Worm (Caenorhabditis elegans): ENCODE results near the gene F40F8.5.

The F40F8.5 gene

DNA sequence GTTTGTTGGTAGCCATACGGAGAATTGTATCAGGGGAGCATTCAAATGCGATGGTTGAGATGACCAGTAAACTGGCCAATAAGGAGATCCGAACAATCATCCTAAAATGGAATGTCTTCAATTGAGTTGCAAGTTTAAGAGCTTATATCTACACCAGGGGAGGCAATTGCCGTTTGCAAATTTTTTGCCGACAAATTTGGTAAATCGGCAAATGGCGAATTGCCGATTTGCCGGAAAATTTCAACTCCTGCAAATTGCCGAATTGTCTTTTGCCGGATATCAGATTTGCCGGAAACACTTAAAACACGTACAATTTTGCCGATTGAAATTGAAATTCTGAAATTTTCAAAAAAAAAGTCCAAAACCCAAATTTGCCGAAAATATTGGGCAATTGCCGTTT, at the start of gene F40F8.5:
Gene F40F8.5, minus strand, starts transcription at position 101 of the 400 bp plus-strand sequence.
- TF ChIP-seq ztf-23 (GFP tag; IDR thresholded peaks at IDR 0.05) (no peak), med-1 (GFP tag; optimal IDR thresholded peaks at IDR 0.05; ENCODE audit: insufficient read depth) (no peak), cog-1 (tag; optimal IDR thresholded peaks at IDR 0.05) (no peak), tab-1 (GFP tag; IDR thresholded peaks at IDR 0.05) (no peak), T22C8.4 (GFP tag; IDR thresholded peaks at IDR 0.05) (no peak), ref-1 (GFP tag; conservative IDR thresholded peaks at IDR 0.05) (no peak), klf-2 (GFP tag; conservative IDR thresholded peaks at IDR 0.05) (no peak), flt-1 (GFP tag; IDR thresholded peaks at IDR 0.05) (no peak), ztf-29 (GFP tag; IDR thresholded peaks at IDR 0.05) (no peak)

DNA sequence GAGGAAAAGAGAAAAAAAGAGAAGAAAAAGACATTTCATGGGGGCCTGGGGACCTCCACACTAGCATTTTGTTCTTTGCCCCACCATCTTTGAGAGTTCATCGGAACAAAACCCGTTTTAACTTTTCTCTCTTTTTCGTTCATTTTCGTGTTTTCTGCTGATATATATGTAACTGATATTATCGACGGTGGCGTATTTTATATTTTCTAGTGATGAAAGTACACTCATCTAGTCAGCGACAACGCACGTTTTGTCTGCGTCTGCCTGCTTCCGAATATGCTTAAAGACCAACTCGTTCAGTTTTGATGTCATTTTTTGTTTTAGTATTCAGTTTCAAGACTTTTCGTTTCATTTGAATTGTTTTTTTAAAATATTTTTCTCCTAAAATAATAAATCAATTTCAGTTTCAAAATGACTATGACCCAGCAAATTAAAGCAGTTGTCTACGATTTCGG, 46.5 kb upstream of the F40F8.5 start, which contains the start of gene bigr-1:
Gene bigr-1, plus strand, starts transcription at position 405 of the 455 bp plus-strand sequence.
- TF ChIP-seq ztf-29 (GFP tag; IDR thresholded peaks at IDR 0.05) (no peak), klf-2 (GFP tag; conservative IDR thresholded peaks at IDR 0.05) (no peak), med-1 (GFP tag; optimal IDR thresholded peaks at IDR 0.05; ENCODE audit: insufficient read depth) (no peak), ref-1 (GFP tag; conservative IDR thresholded peaks at IDR 0.05) (no peak), T22C8.4 (GFP tag; IDR thresholded peaks at IDR 0.05) (no peak), cog-1 (tag; optimal IDR thresholded peaks at IDR 0.05) (no peak), tab-1 (GFP tag; IDR thresholded peaks at IDR 0.05) (no peak), flt-1 (GFP tag; IDR thresholded peaks at IDR 0.05) (no peak), ztf-23 (GFP tag; IDR thresholded peaks at IDR 0.05) (no peak)

DNA sequence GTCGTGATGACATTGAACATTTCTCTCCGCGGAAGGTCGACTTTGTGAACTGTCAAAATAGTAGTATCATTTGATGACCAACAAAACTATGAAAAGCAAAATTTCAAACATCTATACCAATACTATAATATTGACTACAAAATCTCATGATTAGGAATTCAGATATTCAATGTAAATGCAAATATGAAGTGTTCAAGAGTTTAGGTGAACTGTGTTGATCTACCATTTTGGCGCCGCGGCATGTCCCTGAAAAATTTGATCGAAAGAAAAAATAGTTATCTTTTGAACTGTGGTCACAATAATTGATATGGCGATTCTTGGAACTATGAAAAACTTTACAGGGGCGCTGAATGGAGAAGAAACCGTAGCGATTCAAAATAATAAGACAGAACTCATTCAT, 44.0 kb upstream of the F40F8.5 start:
- TF ChIP-seq tab-1 (GFP tag; IDR thresholded peaks at IDR 0.05), result no peak
- TF ChIP-seq ztf-23 (GFP tag; IDR thresholded peaks at IDR 0.05), result no peak
- TF ChIP-seq flt-1 (GFP tag; IDR thresholded peaks at IDR 0.05), result no peak
- no peak for TF ChIP-seq cog-1 (tag; optimal IDR thresholded peaks at IDR 0.05)
- no peak for TF ChIP-seq ztf-29 (GFP tag; IDR thresholded peaks at IDR 0.05)
- no peak for TF ChIP-seq T22C8.4 (GFP tag; IDR thresholded peaks at IDR 0.05)
- no peak for TF ChIP-seq ref-1 (GFP tag; conservative IDR thresholded peaks at IDR 0.05)
- TF ChIP-seq klf-2 (GFP tag; conservative IDR thresholded peaks at IDR 0.05), result no peak
- TF ChIP-seq med-1 (GFP tag; optimal IDR thresholded peaks at IDR 0.05; ENCODE audit: insufficient read depth), result no peak

DNA sequence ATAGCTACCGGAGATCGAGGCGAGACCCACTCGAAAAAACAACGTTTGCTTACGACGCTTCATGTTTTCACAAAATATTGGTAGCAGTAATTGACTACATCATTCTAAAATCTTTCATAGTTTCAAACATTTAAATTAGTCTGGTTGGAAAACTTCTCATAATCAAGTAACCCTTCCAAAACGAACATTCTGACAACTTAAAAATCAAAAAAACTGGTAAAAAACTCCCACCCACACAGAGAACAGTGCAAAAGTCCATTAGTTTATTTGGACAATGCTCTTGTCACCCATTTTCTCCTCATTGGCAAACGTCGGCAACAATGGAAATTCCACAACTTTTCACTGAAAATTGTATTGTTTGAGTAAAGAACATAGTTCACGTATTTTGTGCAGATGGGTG, 42.6 kb upstream of the F40F8.5 start, which contains the start of gene F37H8.6:
Gene F37H8.6, minus strand, starts transcription at position 101 of the 400 bp plus-strand sequence.
- no peak for TF ChIP-seq ztf-23 (GFP tag; IDR thresholded peaks at IDR 0.05)
- TF ChIP-seq cog-1 (tag; optimal IDR thresholded peaks at IDR 0.05), result no peak
- TF ChIP-seq flt-1 (GFP tag; IDR thresholded peaks at IDR 0.05), result no peak
- TF ChIP-seq tab-1 (GFP tag; IDR thresholded peaks at IDR 0.05), result no peak
- no peak for TF ChIP-seq ref-1 (GFP tag; conservative IDR thresholded peaks at IDR 0.05)
- no peak for TF ChIP-seq T22C8.4 (GFP tag; IDR thresholded peaks at IDR 0.05)

DNA sequence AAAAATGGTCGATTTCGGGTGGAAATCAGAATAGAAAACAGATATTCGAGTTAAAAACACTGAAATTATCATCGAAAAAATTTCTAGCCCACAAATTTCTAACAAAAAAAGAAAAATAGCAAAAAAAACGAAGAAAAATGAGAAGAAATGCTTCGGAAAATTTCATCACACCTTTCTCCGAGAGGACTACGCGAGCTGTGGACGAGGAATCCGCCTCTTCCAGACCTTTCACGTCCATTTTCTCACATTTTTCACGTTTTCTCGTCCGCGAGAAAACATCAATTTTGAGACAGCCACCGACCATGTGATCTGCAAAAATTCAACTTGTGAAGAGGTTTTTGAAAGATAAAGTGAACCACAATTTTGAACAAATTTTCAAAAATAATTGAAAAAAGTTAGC, 41.7 kb upstream of the F40F8.5 start:
- no peak for TF ChIP-seq T22C8.4 (GFP tag; IDR thresholded peaks at IDR 0.05)
- TF ChIP-seq cog-1 (tag; optimal IDR thresholded peaks at IDR 0.05), result no peak
- TF ChIP-seq med-1 (GFP tag; optimal IDR thresholded peaks at IDR 0.05; ENCODE audit: insufficient read depth), result no peak
- no peak for TF ChIP-seq ztf-23 (GFP tag; IDR thresholded peaks at IDR 0.05)
- no peak for TF ChIP-seq klf-2 (GFP tag; conservative IDR thresholded peaks at IDR 0.05)
- TF ChIP-seq tab-1 (GFP tag; IDR thresholded peaks at IDR 0.05), result no peak
- TF ChIP-seq flt-1 (GFP tag; IDR thresholded peaks at IDR 0.05), result no peak
- TF ChIP-seq ref-1 (GFP tag; conservative IDR thresholded peaks at IDR 0.05), result no peak
- no peak for TF ChIP-seq ztf-29 (GFP tag; IDR thresholded peaks at IDR 0.05)

DNA sequence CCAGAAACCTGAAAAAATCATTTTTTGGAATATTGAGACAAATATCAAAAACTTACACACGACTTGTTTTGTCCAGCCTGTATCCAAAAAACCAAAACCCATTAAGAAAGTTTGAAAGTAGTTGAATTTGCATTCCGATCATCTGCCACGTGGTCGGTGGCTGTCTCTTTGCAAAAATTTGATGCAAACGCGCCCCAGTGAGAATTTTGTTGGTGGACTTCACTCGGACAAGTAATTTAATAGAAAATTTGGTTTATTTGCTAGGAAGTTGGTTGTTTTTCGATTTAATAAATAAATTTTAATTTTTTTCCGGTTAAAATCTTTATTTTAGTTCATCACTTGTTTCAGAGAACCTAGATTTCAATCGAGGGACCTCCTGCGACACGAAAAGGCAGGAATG, 40.6 kb upstream of the F40F8.5 start:
- TF ChIP-seq klf-2 (GFP tag; conservative IDR thresholded peaks at IDR 0.05) (no peak), T22C8.4 (GFP tag; IDR thresholded peaks at IDR 0.05) (no peak), med-1 (GFP tag; optimal IDR thresholded peaks at IDR 0.05; ENCODE audit: insufficient read depth) (no peak), ref-1 (GFP tag; conservative IDR thresholded peaks at IDR 0.05) (no peak), tab-1 (GFP tag; IDR thresholded peaks at IDR 0.05) (no peak), ztf-29 (GFP tag; IDR thresholded peaks at IDR 0.05) (no peak)

DNA sequence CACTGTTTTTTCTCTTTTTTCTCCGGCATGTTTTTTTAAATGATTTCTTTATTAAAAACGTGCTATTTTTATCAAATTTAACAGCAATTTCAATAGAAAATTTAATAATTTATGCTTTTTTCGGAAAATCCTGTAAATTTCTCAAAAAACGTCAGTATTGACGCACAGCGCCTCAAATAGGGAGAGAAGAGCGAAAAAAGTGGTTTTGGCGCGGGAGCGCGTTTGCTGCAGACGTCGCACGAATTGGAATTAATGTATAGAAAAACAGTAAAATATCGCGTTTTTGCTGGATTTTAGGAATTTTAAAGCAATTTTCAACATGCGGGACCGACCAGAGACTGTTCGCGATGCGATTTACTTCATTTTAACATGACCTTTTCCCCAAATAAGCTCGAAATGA, 34.2 kb upstream of the F40F8.5 start:
- TF ChIP-seq ztf-23 (GFP tag; IDR thresholded peaks at IDR 0.05), result 0 out of 2 replicates have a peak, but pooled peaks have one; percentile 10

DNA sequence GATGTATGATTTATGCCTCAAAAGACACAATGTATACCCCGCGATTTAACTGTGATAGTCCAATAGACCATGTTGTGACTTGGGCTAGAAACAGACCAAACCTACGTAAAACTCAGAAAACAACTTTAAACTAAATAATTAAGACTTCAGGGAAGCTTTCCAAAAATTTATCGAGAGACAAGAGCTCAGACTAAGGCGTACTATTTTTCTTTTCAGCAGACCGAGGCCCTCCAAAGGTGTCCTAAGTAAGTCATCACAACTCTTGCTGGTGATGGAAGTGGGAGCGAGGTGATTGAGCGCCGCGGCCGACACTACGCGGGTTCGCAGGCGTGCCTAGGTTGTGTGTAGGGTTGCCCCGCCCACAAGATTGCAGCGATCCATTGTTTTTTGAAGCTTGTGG, 32.3 kb upstream of the F40F8.5 start:
- TF ChIP-seq T22C8.4 (GFP tag; IDR thresholded peaks at IDR 0.05), result no peak
- no peak for TF ChIP-seq klf-2 (GFP tag; conservative IDR thresholded peaks at IDR 0.05)
- TF ChIP-seq cog-1 (tag; optimal IDR thresholded peaks at IDR 0.05), result no peak
- TF ChIP-seq ref-1 (GFP tag; conservative IDR thresholded peaks at IDR 0.05), result no peak
- no peak for TF ChIP-seq ztf-29 (GFP tag; IDR thresholded peaks at IDR 0.05)
- no peak for TF ChIP-seq flt-1 (GFP tag; IDR thresholded peaks at IDR 0.05)
- TF ChIP-seq tab-1 (GFP tag; IDR thresholded peaks at IDR 0.05), result no peak
- no peak for TF ChIP-seq ztf-23 (GFP tag; IDR thresholded peaks at IDR 0.05)
- TF ChIP-seq med-1 (GFP tag; optimal IDR thresholded peaks at IDR 0.05; ENCODE audit: insufficient read depth), result no peak

DNA sequence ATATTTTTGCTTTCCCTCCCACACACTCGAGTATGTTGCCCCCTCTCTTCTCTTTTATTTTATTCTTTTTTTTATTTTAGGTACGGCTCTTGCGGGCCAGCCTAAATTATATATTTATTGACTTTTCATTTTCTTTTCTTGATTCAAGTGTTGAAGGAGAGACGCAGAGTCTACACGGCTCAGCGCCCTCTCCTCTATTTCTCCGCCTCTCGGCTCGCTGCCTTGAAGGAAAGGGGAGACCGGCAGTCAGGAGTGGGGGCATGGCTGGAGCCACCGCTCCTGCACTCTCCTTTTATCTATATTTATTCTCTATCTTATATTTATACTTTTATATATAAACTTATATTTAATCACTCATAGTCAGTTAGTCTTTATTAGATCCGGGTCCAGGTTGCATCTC, 31.7 kb upstream of the F40F8.5 start:
- TF ChIP-seq med-1 (GFP tag; optimal IDR thresholded peaks at IDR 0.05; ENCODE audit: insufficient read depth) (no peak), tab-1 (GFP tag; IDR thresholded peaks at IDR 0.05) (no peak), cog-1 (tag; optimal IDR thresholded peaks at IDR 0.05) (no peak), ztf-23 (GFP tag; IDR thresholded peaks at IDR 0.05) (no peak), T22C8.4 (GFP tag; IDR thresholded peaks at IDR 0.05) (no peak), ztf-29 (GFP tag; IDR thresholded peaks at IDR 0.05) (no peak), flt-1 (GFP tag; IDR thresholded peaks at IDR 0.05) (no peak), klf-2 (GFP tag; conservative IDR thresholded peaks at IDR 0.05) (no peak), ref-1 (GFP tag; conservative IDR thresholded peaks at IDR 0.05) (no peak)

DNA sequence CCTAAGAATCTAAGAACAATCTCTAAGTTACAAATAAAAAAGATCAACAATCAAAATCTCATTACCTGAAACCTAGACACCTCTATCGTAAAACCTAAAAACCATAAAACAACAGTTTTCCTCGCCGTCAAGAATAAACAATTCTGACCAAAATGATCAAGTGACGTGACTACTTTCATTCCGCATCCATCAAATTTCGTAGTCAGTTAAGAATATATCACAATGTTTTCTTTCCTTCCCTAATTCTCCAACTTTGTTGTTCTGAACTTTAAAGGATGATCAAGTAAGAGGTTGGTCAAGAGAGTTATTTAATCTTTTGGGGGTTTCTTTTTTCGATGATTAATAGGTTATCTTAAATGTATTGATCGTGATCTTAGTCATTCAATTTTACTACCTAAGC, 28.6 kb upstream of the F40F8.5 start:
- TF ChIP-seq tab-1 (GFP tag; IDR thresholded peaks at IDR 0.05) (no peak), ref-1 (GFP tag; conservative IDR thresholded peaks at IDR 0.05) (no peak), flt-1 (GFP tag; IDR thresholded peaks at IDR 0.05) (no peak), cog-1 (tag; optimal IDR thresholded peaks at IDR 0.05) (no peak), ztf-23 (GFP tag; IDR thresholded peaks at IDR 0.05) (no peak), klf-2 (GFP tag; conservative IDR thresholded peaks at IDR 0.05) (no peak), T22C8.4 (GFP tag; IDR thresholded peaks at IDR 0.05) (no peak), ztf-29 (GFP tag; IDR thresholded peaks at IDR 0.05) (no peak), med-1 (GFP tag; optimal IDR thresholded peaks at IDR 0.05; ENCODE audit: insufficient read depth) (no peak)
